Fruit fly (Drosophila melanogaster): Measurements from ENCODE around the gene EndoA.

EndoA gene

dm6 chr3R:18928346-18928917 lies 22.0 kb downstream of the EndoA start, which contains the start of gene Mpc1 (continued):
- TF ChIP-seq D (optimal IDR thresholded peaks at IDR 0.05) (no peak), D (GFP tag; optimal IDR thresholded peaks at IDR 0.05) (no peak), CG10267 (tag; optimal IDR thresholded peaks at IDR 0.05) (no peak), Asciz (GFP tag; optimal IDR thresholded peaks at IDR 0.05) (no peak), vfl (GFP tag; optimal IDR thresholded peaks at IDR 0.05) (no peak), CG16863 (GFP tag; optimal IDR thresholded peaks at IDR 0.05) (no peak), CG4820 (GFP tag; optimal IDR thresholded peaks at IDR 0.05) (no peak), bbx (GFP tag; IDR thresholded peaks at IDR 0.05; ENCODE audit: partially characterized antibody) (peak; percentile 83), sisA (GFP tag; IDR thresholded peaks at IDR 0.05) (peak; percentile 9; the same call in 1 of the 2 replicates), CG13123 (GFP tag; optimal IDR thresholded peaks at IDR 0.05) (no peak), Stat92E (GFP tag; optimal IDR thresholded peaks at IDR 0.05) (no peak), HHEX (GFP tag; optimal IDR thresholded peaks at IDR 0.05) (no peak), CG6175 (GFP tag; IDR thresholded peaks at IDR 0.05) (no peak), CG14710 (tag; optimal IDR thresholded peaks at IDR 0.05) (peak; percentile 73), mld (GFP tag; IDR thresholded peaks at IDR 0.05; ENCODE audit: partially characterized antibody) (peak; percentile 53; the same call in 2 of the 3 replicates), onecut (GFP tag; IDR thresholded peaks at IDR 0.05) (no peak; the same call in 1 of the 2 replicates), trem (tag; optimal IDR thresholded peaks at IDR 0.05) (no peak), en (GFP tag; optimal IDR thresholded peaks at IDR 0.05) (no peak), CG13624 (GFP tag; optimal IDR thresholded peaks at IDR 0.05) (peak; percentile 1), Six4 (GFP tag; optimal IDR thresholded peaks at IDR 0.05) (no peak), CG11560 (tag; IDR thresholded peaks at IDR 0.05) (no peak), CG9817 (tag; optimal IDR thresholded peaks at IDR 0.05) (peak; percentile 21), CG7928 (GFP tag; optimal IDR thresholded peaks at IDR 0.05) (no peak), otp (GFP tag; IDR thresholded peaks at IDR 0.05) (no peak), CG14050 (GFP tag; IDR thresholded peaks at IDR 0.05) (0 out of 3 replicates have a peak, but pooled peaks have one; percentile 10), Oli (tag; optimal IDR thresholded peaks at IDR 0.05) (no peak), CG2712 (tag; optimal IDR thresholded peaks at IDR 0.05) (peak; percentile 24), ssp (GFP tag; IDR thresholded peaks at IDR 0.05) (no peak), CG6791 (GFP tag; IDR thresholded peaks at IDR 0.05; ENCODE audit: partially characterized antibody) (peak; percentile 84), gfzf (GFP tag; optimal IDR thresholded peaks at IDR 0.05) (peak; percentile 39), da (GFP tag; optimal IDR thresholded peaks at IDR 0.05) (no peak), emc (GFP tag; optimal IDR thresholded peaks at IDR 0.05) (no peak), Dip3 (GFP tag; optimal IDR thresholded peaks at IDR 0.05) (no peak), CG15073 (GFP tag; optimal IDR thresholded peaks at IDR 0.05) (no peak), CG3407 (GFP tag; optimal IDR thresholded peaks at IDR 0.05) (no peak), CG33213 (GFP tag; optimal IDR thresholded peaks at IDR 0.05) (no peak), CG32532 (GFP tag; IDR thresholded peaks at IDR 0.05) (no peak), pnt (GFP tag; optimal IDR thresholded peaks at IDR 0.05) (no peak), bsh (GFP tag; optimal IDR thresholded peaks at IDR 0.05) (no peak), CG34224 (GFP tag; IDR thresholded peaks at IDR 0.05; ENCODE audit: partially characterized antibody) (peak; percentile 67; the same call in 1 of the 3 replicates), gro (GFP tag; optimal IDR thresholded peaks at IDR 0.05) (no peak), CkIIα-i1 (GFP tag; IDR thresholded peaks at IDR 0.05) (no peak), sug (tag; optimal IDR thresholded peaks at IDR 0.05) (peak; percentile 22), CG1647 (GFP tag; optimal IDR thresholded peaks at IDR 0.05) (no peak), stwl (tag; optimal IDR thresholded peaks at IDR 0.05) (no peak), CG6854 (GFP tag; optimal IDR thresholded peaks at IDR 0.05) (no peak), Dp (GFP tag; optimal IDR thresholded peaks at IDR 0.05) (peak; percentile 69), pb (GFP tag; optimal IDR thresholded peaks at IDR 0.05) (no peak), ci (GFP tag; IDR thresholded peaks at IDR 0.05) (peak; percentile 37; the same call in 1 of the 3 replicates), Aef1 (GFP tag; IDR thresholded peaks at IDR 0.05) (peak; percentile 8; the same call in 1 of the 3 replicates)

Measured in whole organism, embryonic.